Worm (Caenorhabditis elegans) whole organism, young adult: ENCODE measurements around the gene F12E12.2.

ENCODE experiments used
- B0035.1 ChIP-seq: sonication (generic microtip); optimal IDR thresholded peaks from 2 replicates; lab custom pipeline; 2016; ENCODE audit warnings: missing genetic modification characterization, mild to moderate bottlenecking, missing compliant biosample characterization, missing genotype, missing genetic modification reagents
- F37B4.10 ChIP-seq: fragments of 200-800 bp; sonication (Bioruptor generic); IDR thresholded peaks from 2 replicates; pipeline ENCODE4 v1.3.6; 2022; ENCODE audit warnings: missing genetic modification characterization, missing compliant biosample characterization
- F49E8.2 ChIP-seq: sonication (generic microtip); optimal IDR thresholded peaks from 3 replicates; lab custom pipeline; 2017; ENCODE audit warnings: missing genetic modification characterization, mild to moderate bottlenecking, missing compliant biosample characterization, antibody characterized with exemption, moderate library complexity; ENCODE audit not compliant: insufficient read depth
- F57A8.1 ChIP-seq: fragments of 200-800 bp; sonication (Bioruptor generic); optimal IDR thresholded peaks from 2 replicates; lab custom pipeline; 2018; ENCODE audit warnings: mild to moderate bottlenecking, missing genetic modification characterization, moderate library complexity, missing compliant biosample characterization
- Y79H2A.3 ChIP-seq: fragments of 200-800 bp; sonication (Bioruptor generic); conservative IDR thresholded peaks from 2 replicates; pipeline ENCODE4 v1.3.6; 2022; ENCODE audit warnings: missing genetic modification reagents, missing genetic modification characterization, missing compliant biosample characterization
- dpl-1 ChIP-seq: fragments of 150-350 bp; optimal IDR thresholded peaks from 2 replicates; lab custom pipeline; 2014; ENCODE audit warnings: missing biosample characterization, missing genetic modification reagents, missing genetic modification characterization
- hmg-1.2 ChIP-seq: fragments of 200-800 bp; sonication (Bioruptor generic); IDR thresholded peaks from 2 replicates; pipeline ENCODE4 v1.3.6; 2022; ENCODE audit warnings: missing genetic modification reagents, missing genetic modification characterization, missing compliant biosample characterization
- madf-3 ChIP-seq: fragments of 200-800 bp; sonication (Bioruptor generic); IDR thresholded peaks from 2 replicates; pipeline ENCODE4 v1.3.6; 2022; ENCODE audit warnings: missing genetic modification reagents, missing genetic modification characterization, missing compliant biosample characterization
- nhr-27 ChIP-seq: fragments of 200-800 bp; sonication (Bioruptor generic); optimal IDR thresholded peaks from 2 replicates; lab custom pipeline; 2018; ENCODE audit warnings: mild to moderate bottlenecking, missing genetic modification characterization, moderate library complexity, missing compliant biosample characterization
- pha-4 ChIP-seq: fragments of 150-350 bp; sonication (generic microtip); optimal IDR thresholded peaks from 2 replicates; lab custom pipeline; 2014; ENCODE audit warnings: missing biosample characterization, missing genetic modification reagents, missing genetic modification characterization
- rcor-1 ChIP-seq: fragments of 200-800 bp; sonication (Bioruptor generic); IDR thresholded peaks from 2 replicates; pipeline ENCODE4 v1.3.6; 2022; ENCODE audit warnings: missing genetic modification reagents, missing genetic modification characterization, missing compliant biosample characterization
- unc-62 ChIP-seq: fragments of 150-350 bp; optimal IDR thresholded peaks from 2 replicates; lab custom pipeline; 2014; ENCODE audit warnings: missing biosample characterization, missing genetic modification reagents, missing genetic modification characterization

ce11 chrII:3731723-3732122 lies 8.0 kb upstream of the F12E12.2 start, which contains the start of the genes sdz-12 and bath-31:
- TF ChIP-seq F49E8.2 (tag; lab: Kevin White, UChicago) (no peak), nhr-27 (tag; lab: Kevin White, UChicago) (no peak), unc-62 (no peak), F57A8.1 (GFP tag; lab: Kevin White, UChicago) (no peak), dpl-1 (GFP tag; lab: Kevin White, UChicago) (no peak), B0035.1 (tag; lab: Kevin White, UChicago) (no peak), hmg-1.2 (no peak), F37B4.10 (GFP tag; lab: Robert Waterston, UW) (no peak), Y79H2A.3 (GFP tag; lab: Robert Waterston, UW) (no peak), rcor-1 (GFP tag; lab: Robert Waterston, UW) (no peak), pha-4 (no peak), madf-3 (no peak)
